Fruit fly (Drosophila melanogaster) whole organism, embryonic: ENCODE data around the gene Ir87a.

Experiments used
- Asciz ChIP-seq: fragments of 200-800 bp; sonication (Bioruptor generic); optimal IDR thresholded peaks from 2 replicates; lab custom pipeline; 2017; ENCODE audit warnings: missing biosample characterization, mild to moderate bottlenecking, missing genetic modification characterization, missing genetic modification reagents
- CG12659 ChIP-seq: fragments of 200-800 bp; sonication (Bioruptor generic); optimal IDR thresholded peaks from 3 replicates; lab custom pipeline; 2017; ENCODE audit warnings: mild to moderate bottlenecking, missing biosample characterization, missing genetic modification reagents, missing genetic modification characterization
- CG1647 ChIP-seq: fragments of 200-800 bp; sonication (Bioruptor generic); optimal IDR thresholded peaks from 3 replicates; lab custom pipeline; 2016; ENCODE audit warnings: missing biosample characterization, missing genetic modification characterization
- Max ChIP-seq: fragments of 200-800 bp; sonication (Bioruptor generic); optimal IDR thresholded peaks from 2 replicates; lab custom pipeline; 2016; ENCODE audit warnings: missing biosample characterization, mild to moderate bottlenecking, missing genetic modification characterization
- Rx ChIP-seq: fragments of 200-800 bp; sonication (Bioruptor generic); IDR thresholded peaks from 2 replicates; pipeline ENCODE4 v1.3.6; 2022; ENCODE audit warnings: missing biosample characterization, missing genetic modification characterization
- Ssrp ChIP-seq: fragments of 200-800 bp; sonication (Bioruptor generic); optimal IDR thresholded peaks from 2 replicates; lab custom pipeline; 2018; ENCODE audit warnings: missing biosample characterization, mild to moderate bottlenecking, missing genetic modification characterization, moderate library complexity
- cas ChIP-seq: fragments of 200-800 bp; sonication (Bioruptor generic); IDR thresholded peaks from 2 replicates; pipeline ENCODE4 v1.3.6; 2022; ENCODE audit warnings: missing biosample characterization, missing genetic modification characterization
- fu2 ChIP-seq: fragments of 200-800 bp; sonication (Bioruptor generic); optimal IDR thresholded peaks from 2 replicates; lab custom pipeline; 2016; ENCODE audit warnings: missing biosample characterization, missing genetic modification characterization
- ham ChIP-seq: fragments of 200-800 bp; sonication (Bioruptor generic); IDR thresholded peaks from 2 replicates; pipeline ENCODE4 v1.3.6; 2022; ENCODE audit warnings: missing biosample characterization, missing genetic modification characterization

DNA sequence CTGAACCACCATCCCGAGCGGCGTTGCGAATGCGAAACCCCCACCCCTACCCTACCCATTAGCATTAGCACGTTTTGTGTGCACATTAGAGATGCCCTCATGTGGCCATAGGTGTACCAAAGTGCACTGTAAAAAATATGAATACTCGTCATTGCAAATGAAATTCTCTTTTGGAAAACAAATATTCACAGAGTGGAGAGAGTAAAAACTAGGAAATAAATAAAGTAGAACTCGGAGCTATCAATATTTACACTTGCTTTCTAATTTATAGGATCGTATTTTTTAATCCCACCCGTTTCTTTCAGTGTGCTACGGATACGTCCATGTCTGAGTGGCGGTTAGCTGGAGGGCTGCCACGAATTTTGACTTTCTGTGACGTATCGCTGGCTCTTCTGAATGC lies 49.2 kb downstream of the Ir87a start:
- no peak for TF ChIP-seq CG12659 (GFP tag; lab: Kevin White, UChicago)
- no peak for TF ChIP-seq Max
- TF ChIP-seq Asciz, result no peak
- no peak for TF ChIP-seq fu2 (GFP tag; lab: Kevin White, UChicago)
- TF ChIP-seq ham (GFP tag; lab: Robert Waterston, UW), result no peak
- TF ChIP-seq cas (GFP tag; lab: Robert Waterston, UW), result no peak
- TF ChIP-seq Ssrp, result peak; percentile 29
- TF ChIP-seq Rx (GFP tag; lab: Robert Waterston, UW), result no peak
- TF ChIP-seq CG1647 (GFP tag; lab: Kevin White, UChicago), result no peak
